Fruit fly (Drosophila melanogaster): ENCODE data around the gene Nup154.

- TF ChIP-seq CG31441 (GFP tag; IDR thresholded peaks at IDR 0.05): no peak
- no peak for TF ChIP-seq CG2678 (tag; optimal IDR thresholded peaks at IDR 0.05)
- no peak for TF ChIP-seq bbx (GFP tag; IDR thresholded peaks at IDR 0.05; ENCODE audit: partially characterized antibody)
- TF ChIP-seq CG10654 (GFP tag; optimal IDR thresholded peaks at IDR 0.05): no peak
Measured at dm6 chr2L:11027213-11027612, 22.6 kb downstream of the Nup154 start.
